Fruit fly (Drosophila melanogaster): ENCODE data around the gene CG43138.

The CG43138 gene

dm6 chrX:7534864-7535263 is 6.8 kb downstream of the CG43138 start (continued):
- TF ChIP-seq OdsH (GFP tag; optimal IDR thresholded peaks at IDR 0.05) (peak; percentile 51), spab (GFP tag; optimal IDR thresholded peaks at IDR 0.05) (peak; percentile 72), CG32006 (GFP tag; optimal IDR thresholded peaks at IDR 0.05) (peak; percentile 26), CG7368 (GFP tag; optimal IDR thresholded peaks at IDR 0.05) (peak; percentile 39), CG9139 (GFP tag; optimal IDR thresholded peaks at IDR 0.05) (peak; percentile 61), pdm3 (GFP tag; optimal IDR thresholded peaks at IDR 0.05) (peak; percentile 46), CG1621 (tag; optimal IDR thresholded peaks at IDR 0.05) (peak; percentile 64), eg (GFP tag; IDR thresholded peaks at IDR 0.05) (0 out of 3 replicates have a peak, but pooled peaks have one; percentile 31), svp (GFP tag) (peak; percentile 79), Ets21C (GFP tag; optimal IDR thresholded peaks at IDR 0.05) (no peak), Met (GFP tag; optimal IDR thresholded peaks at IDR 0.05) (peak; percentile 52), dsx (GFP tag; optimal IDR thresholded peaks at IDR 0.05; ENCODE audit: poor library complexity, severe bottlenecking) (peak; percentile 83)

- TF ChIP-seq CG3919 (GFP tag; optimal IDR thresholded peaks at IDR 0.05) (no peak), acj6 (GFP tag; optimal IDR thresholded peaks at IDR 0.05) (no peak), net (GFP tag; optimal IDR thresholded peaks at IDR 0.05) (no peak), topi (GFP tag; optimal IDR thresholded peaks at IDR 0.05) (no peak), Ets21C (GFP tag; optimal IDR thresholded peaks at IDR 0.05) (no peak), vri (GFP tag; optimal IDR thresholded peaks at IDR 0.05) (no peak), Hr4 (GFP tag; optimal IDR thresholded peaks at IDR 0.05) (no peak), CG6808 (GFP tag; optimal IDR thresholded peaks at IDR 0.05) (no peak), lz (GFP tag; optimal IDR thresholded peaks at IDR 0.05) (no peak), CG6854 (GFP tag; optimal IDR thresholded peaks at IDR 0.05) (no peak), Smox (GFP tag; optimal IDR thresholded peaks at IDR 0.05) (no peak), eg (GFP tag; IDR thresholded peaks at IDR 0.05) (no peak), CG11294 (GFP tag; IDR thresholded peaks at IDR 0.05) (no peak), svp (GFP tag) (no peak), esn (GFP tag; optimal IDR thresholded peaks at IDR 0.05) (no peak), cyc (GFP tag; optimal IDR thresholded peaks at IDR 0.05) (no peak), Met (GFP tag; optimal IDR thresholded peaks at IDR 0.05) (no peak), fd85E (GFP tag; optimal IDR thresholded peaks at IDR 0.05) (no peak)
These were observed 8.8 kb downstream of the CG43138 start, which contains the start of gene CG32720 for dm6 chrX:7536859-7537258. Gene CG32720, minus strand, starts transcription at chrX:7536959.

dm6 chrX:7537829-7538228 is 9.7 kb downstream of the CG43138 start:
- TF ChIP-seq net (GFP tag; optimal IDR thresholded peaks at IDR 0.05) (peak; percentile 25), Eip75B (GFP tag; optimal IDR thresholded peaks at IDR 0.05) (peak; percentile 36), fd85E (GFP tag; optimal IDR thresholded peaks at IDR 0.05) (no peak), Eip78C (GFP tag) (peak; percentile 88), CG15336 (GFP tag; IDR thresholded peaks at IDR 0.05) (no peak), CG11902 (GFP tag; optimal IDR thresholded peaks at IDR 0.05) (peak; percentile 67), cyc (GFP tag; optimal IDR thresholded peaks at IDR 0.05) (peak; percentile 53), dac (GFP tag; optimal IDR thresholded peaks at IDR 0.05) (no peak), CG8119 (GFP tag; IDR thresholded peaks at IDR 0.05) (no peak), lz (GFP tag; optimal IDR thresholded peaks at IDR 0.05) (peak; percentile 35), fd59A (GFP tag; optimal IDR thresholded peaks at IDR 0.05) (peak; percentile 24), eg (GFP tag; IDR thresholded peaks at IDR 0.05) (no peak), CG6792 (GFP tag; optimal IDR thresholded peaks at IDR 0.05) (peak; percentile 42), Ets96B (tag; optimal IDR thresholded peaks at IDR 0.05) (peak; percentile 64), Lpt (GFP tag; optimal IDR thresholded peaks at IDR 0.05) (no peak), CG10669 (GFP tag; optimal IDR thresholded peaks at IDR 0.05) (peak; percentile 70), Gug (GFP tag; IDR thresholded peaks at IDR 0.05) (no peak), CG16779 (tag; optimal IDR thresholded peaks at IDR 0.05) (no peak), CG6163 (GFP tag; IDR thresholded peaks at IDR 0.05) (peak; percentile 57; the same call in 2 of the 3 replicates), svp (GFP tag) (peak; percentile 79), CG6808 (GFP tag; optimal IDR thresholded peaks at IDR 0.05) (peak; percentile 38), fkh (GFP tag; optimal IDR thresholded peaks at IDR 0.05) (no peak), esn (GFP tag; optimal IDR thresholded peaks at IDR 0.05) (peak; percentile 45), Eip93F (GFP tag; optimal IDR thresholded peaks at IDR 0.05) (no peak), CG9139 (GFP tag; optimal IDR thresholded peaks at IDR 0.05) (peak; percentile 22), spab (GFP tag; optimal IDR thresholded peaks at IDR 0.05) (peak; percentile 51), CG32006 (GFP tag; optimal IDR thresholded peaks at IDR 0.05) (no peak), CG10631 (GFP tag; optimal IDR thresholded peaks at IDR 0.05) (peak; percentile 27), CG6276 (GFP tag; optimal IDR thresholded peaks at IDR 0.05) (no peak), Smox (GFP tag; optimal IDR thresholded peaks at IDR 0.05) (peak; percentile 25), Hr38 (GFP tag; optimal IDR thresholded peaks at IDR 0.05) (no peak), Blimp-1 (GFP tag; optimal IDR thresholded peaks at IDR 0.05) (no peak), CG8632 (GFP tag; optimal IDR thresholded peaks at IDR 0.05) (peak; percentile 42)
